Fruit fly (Drosophila melanogaster) whole organism, embryonic: ENCODE results near the gene CG15602.
A peak's percentile ranks its signal among the peaks of the same experiment; 100 is the strongest.

Source experiments
- Aef1 ChIP-seq: fragments of 200-800 bp; sonication (Bioruptor generic); IDR thresholded peaks from 3 replicates; pipeline ENCODE4 v1.3.6; 2022; ENCODE audit warnings: missing biosample characterization, missing genetic modification characterization
- Atf3 ChIP-seq: fragments of 200-800 bp; sonication (Bioruptor generic); optimal IDR thresholded peaks from 3 replicates; lab custom pipeline; 2016; ENCODE audit warnings: missing biosample characterization, missing genetic modification characterization
- Bdp1 ChIP-seq: fragments of 200-800 bp; sonication (Bioruptor generic); optimal IDR thresholded peaks from 3 replicates; lab custom pipeline; 2016; ENCODE audit warnings: missing biosample characterization, missing genetic modification characterization
- CG10267 ChIP-seq: fragments of 200-800 bp; sonication (Bioruptor generic); optimal IDR thresholded peaks from 2 replicates; lab custom pipeline; 2018; ENCODE audit warnings: missing biosample characterization, mild to moderate bottlenecking, missing genetic modification characterization, moderate library complexity
- CG10959 ChIP-seq: fragments of 200-800 bp; sonication (Bioruptor generic); IDR thresholded peaks from 2 replicates; pipeline ENCODE4 v1.3.6; 2022; ENCODE audit warnings: missing biosample characterization, missing genetic modification characterization
- CG11247 ChIP-seq: fragments of 200-800 bp; sonication (Bioruptor generic); IDR thresholded peaks from 2 replicates; pipeline ENCODE4 v1.3.6; 2022; ENCODE audit warnings: missing biosample characterization, missing genetic modification characterization
- CG14441 ChIP-seq: fragments of 200-800 bp; sonication (Bioruptor generic); IDR thresholded peaks from 2 replicates; pipeline ENCODE4 v1.3.6; 2022; ENCODE audit warnings: missing biosample characterization, missing genetic modification characterization
- CG16779 ChIP-seq: fragments of 200-800 bp; sonication (Bioruptor generic); IDR thresholded peaks from 2 replicates; pipeline ENCODE4 v1.3.6; 2022; ENCODE audit warnings: missing biosample characterization, missing genetic modification characterization
- CG16813 ChIP-seq: fragments of 200-800 bp; sonication (Bioruptor generic); IDR thresholded peaks from 3 replicates; pipeline ENCODE4 v1.3.6; 2022; ENCODE audit warnings: missing biosample characterization, missing genetic modification characterization; ENCODE audit not compliant: partially characterized antibody
- CG17912 ChIP-seq: fragments of 200-800 bp; sonication (Bioruptor generic); optimal IDR thresholded peaks from 2 replicates; lab custom pipeline; 2018; ENCODE audit warnings: missing biosample characterization, mild to moderate bottlenecking, missing genetic modification characterization
- CG4617 ChIP-seq: fragments of 200-800 bp; sonication (Bioruptor generic); optimal IDR thresholded peaks from 3 replicates; lab custom pipeline; 2016; ENCODE audit warnings: missing biosample characterization, missing genetic modification characterization, borderline replicate concordance
- CG6254 ChIP-seq: fragments of 200-800 bp; sonication (Bioruptor generic); optimal IDR thresholded peaks from 3 replicates; lab custom pipeline; 2017; ENCODE audit warnings: mild to moderate bottlenecking, missing biosample characterization, missing genetic modification reagents, missing genetic modification characterization
- CG7357 ChIP-seq: fragments of 200-800 bp; sonication (Bioruptor generic); IDR thresholded peaks from 3 replicates; pipeline ENCODE4 v1.3.6; 2022; ENCODE audit warnings: missing biosample characterization, missing genetic modification characterization
- CG8281 ChIP-seq: fragments of 200-800 bp; sonication (Bioruptor generic); optimal IDR thresholded peaks from 2 replicates; lab custom pipeline; 2018; ENCODE audit warnings: missing biosample characterization, mild to moderate bottlenecking, missing genetic modification characterization, moderate library complexity
- CG8290 ChIP-seq, 3 experiments: fragments of 200-800 bp; sonication (Bioruptor generic); optimal IDR thresholded peaks; 2 replicates each; lab custom pipeline; 2016 to 2019; ENCODE audit warnings: missing biosample characterization in 3 of 3, missing genetic modification characterization in 3 of 3, mild to moderate bottlenecking in 2 of 3, moderate library complexity in 1 of 3
- CG9727 ChIP-seq: fragments of 200-800 bp; sonication (Bioruptor generic); optimal IDR thresholded peaks from 3 replicates; lab custom pipeline; 2017; ENCODE audit warnings: missing biosample characterization, mild to moderate bottlenecking, missing genetic modification characterization
- D19A ChIP-seq: fragments of 200-800 bp; optimal IDR thresholded peaks from 3 replicates; lab custom pipeline; 2019; ENCODE audit warnings: missing biosample characterization, mild to moderate bottlenecking, missing genetic modification characterization, moderate library complexity
- Dll ChIP-seq: fragments of 200-800 bp; sonication (Bioruptor generic); IDR thresholded peaks from 4 replicates; pipeline ENCODE4 v1.3.6; 2022; ENCODE audit warnings: missing biosample characterization, missing genetic modification characterization; ENCODE audit not compliant: partially characterized antibody
- Hand ChIP-seq: fragments of 200-800 bp; sonication (Bioruptor generic); optimal IDR thresholded peaks from 2 replicates; lab custom pipeline; 2017; ENCODE audit warnings: mild to moderate bottlenecking, missing biosample characterization, missing genetic modification reagents, missing genetic modification characterization
- Lhr ChIP-seq: fragments of 200-800 bp; sonication (Bioruptor generic); optimal IDR thresholded peaks from 3 replicates; lab custom pipeline; 2017; ENCODE audit warnings: mild to moderate bottlenecking, missing biosample characterization, missing genetic modification reagents, missing genetic modification characterization
- MBD-R2 ChIP-seq: fragments of 200-800 bp; sonication (Bioruptor generic); IDR thresholded peaks from 2 replicates; pipeline ENCODE4 v1.3.6; 2022; ENCODE audit warnings: missing biosample characterization, missing genetic modification characterization
- MTF-1 ChIP-seq: fragments of 200-800 bp; sonication (Bioruptor generic); optimal IDR thresholded peaks from 2 replicates; lab custom pipeline; 2018; ENCODE audit warnings: missing biosample characterization, mild to moderate bottlenecking, missing genetic modification characterization, borderline replicate concordance
- Mad ChIP-seq: fragments of 200-800 bp; sonication (Bioruptor generic); optimal IDR thresholded peaks from 2 replicates; lab custom pipeline; 2016; ENCODE audit warnings: missing biosample characterization, missing genetic modification characterization
- Med ChIP-seq: fragments of 200-800 bp; sonication (Bioruptor generic); peaks from one replicate; lab custom pipeline; 2016; ENCODE audit warnings: missing biosample characterization, missing genetic modification characterization, mild to moderate bottlenecking, inconsistent platforms, moderate library complexity
- Poxn ChIP-seq: fragments of 200-800 bp; sonication (Bioruptor generic); IDR thresholded peaks from 2 replicates; pipeline ENCODE4 v1.3.6; 2022; ENCODE audit warnings: missing biosample characterization, missing genetic modification characterization
- Scr ChIP-seq: fragments of 200-800 bp; sonication (Bioruptor generic); IDR thresholded peaks from 2 replicates; pipeline ENCODE4 v1.3.6; 2022; ENCODE audit warnings: missing biosample characterization, missing genetic modification characterization; ENCODE audit not compliant: partially characterized antibody
- az2 ChIP-seq: fragments of 200-800 bp; sonication (Bioruptor generic); optimal IDR thresholded peaks from 3 replicates; lab custom pipeline; 2016; ENCODE audit warnings: missing biosample characterization, missing genetic modification characterization
- bcd ChIP-seq: fragments of 200-800 bp; sonication (Bioruptor generic); optimal IDR thresholded peaks from 2 replicates; lab custom pipeline; 2017; ENCODE audit warnings: missing biosample characterization, mild to moderate bottlenecking, missing genetic modification characterization
- bigmax ChIP-seq: fragments of 200-800 bp; sonication (Bioruptor generic); optimal IDR thresholded peaks from 2 replicates; lab custom pipeline; 2018; ENCODE audit warnings: missing biosample characterization, mild to moderate bottlenecking, missing genetic modification characterization
- disco-r ChIP-seq: fragments of 200-800 bp; sonication (Bioruptor generic); optimal IDR thresholded peaks from 2 replicates; lab custom pipeline; 2016; ENCODE audit warnings: missing biosample characterization, missing genetic modification characterization
- fd102C ChIP-seq: fragments of 200-800 bp; sonication (Bioruptor generic); optimal IDR thresholded peaks from 2 replicates; lab custom pipeline; 2018; ENCODE audit warnings: missing biosample characterization, mild to moderate bottlenecking, missing genetic modification characterization, moderate library complexity
- gce ChIP-seq: fragments of 200-800 bp; sonication (Bioruptor generic); IDR thresholded peaks from 3 replicates; pipeline ENCODE4 v1.3.6; 2022; ENCODE audit warnings: missing biosample characterization, missing genetic modification characterization
- gem ChIP-seq: fragments of 200-800 bp; sonication (Bioruptor generic); optimal IDR thresholded peaks from 2 replicates; lab custom pipeline; 2019; ENCODE audit warnings: missing biosample characterization, mild to moderate bottlenecking, missing genetic modification characterization, moderate library complexity
- gfzf ChIP-seq: fragments of 200-800 bp; sonication (Bioruptor generic); optimal IDR thresholded peaks from 2 replicates; lab custom pipeline; 2016; ENCODE audit warnings: missing biosample characterization, mild to moderate bottlenecking, missing genetic modification characterization, moderate library complexity
- gro ChIP-seq: fragments of 200-800 bp; sonication (Bioruptor generic); optimal IDR thresholded peaks from 2 replicates; lab custom pipeline; 2016; ENCODE audit warnings: missing biosample characterization, missing genetic modification characterization
- gsb ChIP-seq: fragments of 200-800 bp; sonication (Bioruptor generic); IDR thresholded peaks from 2 replicates; pipeline ENCODE4 v1.3.6; 2022; ENCODE audit warnings: missing biosample characterization, missing genetic modification characterization
- insv ChIP-seq, 2 experiments: fragments of 200-800 bp; sonication (Bioruptor generic); optimal IDR thresholded peaks; 3 replicates each; lab custom pipeline; 2016 to 2018; ENCODE audit warnings: missing biosample characterization in 2 of 2, missing genetic modification characterization in 2 of 2
- jing ChIP-seq: fragments of 200-800 bp; sonication (Bioruptor generic); optimal IDR thresholded peaks from 2 replicates; lab custom pipeline; 2018; ENCODE audit warnings: missing biosample characterization, mild to moderate bottlenecking, missing genetic modification characterization
- jumu ChIP-seq: fragments of 200-800 bp; sonication (Bioruptor generic); optimal IDR thresholded peaks from 3 replicates; lab custom pipeline; 2016; ENCODE audit warnings: missing biosample characterization, missing genetic modification characterization
- kay ChIP-seq: fragments of 200-800 bp; sonication (Bioruptor generic); optimal IDR thresholded peaks from 2 replicates; lab custom pipeline; 2016; ENCODE audit warnings: missing biosample characterization, missing genetic modification characterization
- klu ChIP-seq: fragments of 200-800 bp; sonication (Bioruptor generic); IDR thresholded peaks from 2 replicates; pipeline ENCODE4 v1.3.6; 2022; ENCODE audit warnings: missing biosample characterization, missing genetic modification characterization
- knrl ChIP-seq: fragments of 200-800 bp; sonication (Bioruptor generic); IDR thresholded peaks from 3 replicates; pipeline ENCODE4 v1.3.6; 2022; ENCODE audit warnings: missing biosample characterization, missing genetic modification characterization; ENCODE audit not compliant: partially characterized antibody
- nerfin-1 ChIP-seq: fragments of 200-800 bp; sonication (Bioruptor generic); optimal IDR thresholded peaks from 3 replicates; lab custom pipeline; 2019; ENCODE audit warnings: missing biosample characterization, mild to moderate bottlenecking, missing genetic modification characterization, moderate library complexity
- tin ChIP-seq: fragments of 200-800 bp; sonication (Bioruptor generic); optimal IDR thresholded peaks from 3 replicates; lab custom pipeline; 2016; ENCODE audit warnings: missing biosample characterization, missing genetic modification characterization
- tup ChIP-seq: fragments of 200-800 bp; sonication (Bioruptor generic); optimal IDR thresholded peaks from 2 replicates; lab custom pipeline; 2016; ENCODE audit warnings: missing biosample characterization, mild to moderate bottlenecking, missing genetic modification characterization, moderate library complexity
- yki ChIP-seq: fragments of >200 bp; optimal IDR thresholded peaks from 3 replicates; lab custom pipeline; 2018

Gene CG15602

DNA sequence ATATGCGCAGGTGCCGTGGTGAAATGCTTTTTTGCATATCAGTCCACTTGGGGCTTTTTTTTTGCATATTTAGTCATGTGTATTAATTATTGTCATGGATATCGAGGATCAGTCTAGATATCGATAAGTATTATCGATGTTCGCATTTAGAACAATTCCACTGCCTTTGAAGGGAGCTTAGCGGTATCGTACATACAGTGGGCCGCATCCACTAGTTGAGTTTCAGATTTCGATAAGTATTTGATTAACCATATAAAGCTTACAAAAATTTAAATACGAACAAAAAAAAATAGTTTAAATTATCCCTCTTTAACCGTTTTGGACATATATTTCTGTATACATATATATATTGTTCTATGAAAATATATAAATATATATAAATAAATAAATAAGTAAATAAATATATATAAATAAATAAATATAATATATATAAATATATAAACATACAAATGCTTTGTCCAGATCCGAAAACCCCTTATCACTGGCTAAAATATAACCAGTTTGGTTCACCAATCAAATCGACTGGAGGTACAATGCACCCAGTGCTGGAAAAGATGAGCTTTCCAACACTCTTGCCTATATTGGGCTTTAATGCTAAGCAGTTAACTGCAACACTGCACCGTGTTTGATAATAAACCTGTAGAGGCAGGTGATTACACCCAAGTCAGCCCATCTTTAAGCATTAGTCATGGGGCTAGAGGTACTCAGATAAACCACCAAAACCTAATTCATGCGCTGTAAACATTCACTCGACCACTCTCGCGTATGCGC lies 3.8 kb downstream of the CG15602 start (continued):
- TF ChIP-seq gro (GFP tag; lab: Kevin White, UChicago) (no peak), Aef1 (GFP tag; lab: Robert Waterston, UW) (no peak), CG6254 (no peak), CG8290 (GFP tag; optimal IDR thresholded peaks at IDR 0.05; lab: Kevin White, UChicago) (peak; percentile 69), CG8290 (tag; optimal IDR thresholded peaks at IDR 0.05; lab: Kevin White, UChicago) (peak in 1 of 2 experiments; percentile 65), CG11247 (GFP tag; lab: Robert Waterston, UW) (peak; percentile 17; the same call in 1 of the 2 replicates), Hand (GFP tag; lab: Kevin White, UChicago) (no peak), yki (lab: Kevin White, UChicago) (no peak), Atf3 (GFP tag; lab: Kevin White, UChicago) (no peak), D19A (tag; lab: Kevin White, UChicago) (peak; percentile 30), CG10959 (GFP tag; lab: Robert Waterston, UW) (no peak), Bdp1 (GFP tag; lab: Kevin White, UChicago) (no peak), gce (GFP tag; lab: Robert Waterston, UW) (no peak), CG10267 (tag; lab: Kevin White, UChicago) (peak; percentile 5), bcd (GFP tag; lab: Kevin White, UChicago) (no peak), klu (GFP tag; lab: Robert Waterston, UW) (no peak), CG16813 (GFP tag; lab: Robert Waterston, UW) (peak; percentile 76), CG4617 (GFP tag; lab: Kevin White, UChicago) (peak; percentile 31), nerfin-1 (no peak), Mad (GFP tag; lab: Kevin White, UChicago) (no peak), CG17912 (no peak), Dll (GFP tag; lab: Robert Waterston, UW) (peak; percentile 75; the same call in 3 of the 4 replicates), MBD-R2 (GFP tag; lab: Robert Waterston, UW) (peak; percentile 44), insv (GFP tag; optimal IDR thresholded peaks at IDR 0.05; lab: Kevin White, UChicago) (no peak), gem (tag; lab: Kevin White, UChicago) (peak; percentile 62), Med (GFP tag; lab: Kevin White, UChicago) (peak; percentile 59), MTF-1 (GFP tag; lab: Kevin White, UChicago) (no peak), gfzf (peak; percentile 38), CG8281 (tag; lab: Kevin White, UChicago) (no peak), tup (GFP tag; lab: Kevin White, UChicago) (no peak), jing (GFP tag; lab: Kevin White, UChicago) (no peak), gsb (GFP tag; lab: Robert Waterston, UW) (no peak), bigmax (no peak), Poxn (GFP tag; lab: Robert Waterston, UW) (no peak), Scr (GFP tag; lab: Robert Waterston, UW) (peak; percentile 81), CG14441 (GFP tag; lab: Robert Waterston, UW) (no peak), jumu (GFP tag; lab: Kevin White, UChicago) (no peak), Lhr (GFP tag; lab: Kevin White, UChicago) (no peak), CG7357 (GFP tag; lab: Robert Waterston, UW) (peak; percentile 76), CG16779 (GFP tag; lab: Robert Waterston, UW) (no peak), tin (GFP tag; lab: Kevin White, UChicago) (no peak), CG9727 (GFP tag; lab: Kevin White, UChicago) (no peak), kay (GFP tag; lab: Kevin White, UChicago) (no peak), disco-r (GFP tag; lab: Kevin White, UChicago) (no peak), knrl (GFP tag; lab: Robert Waterston, UW) (peak; percentile 71), fd102C (no peak), az2 (GFP tag; lab: Kevin White, UChicago) (peak; percentile 6)
- TF ChIP-seq, all 482 proteins: peak for 126
